Fruit fly (Drosophila melanogaster): Measurements from ENCODE around the gene CG2233.
A peak's percentile ranks its signal among the peaks of the same experiment; 100 is the strongest.

CG2233 gene

DNA sequence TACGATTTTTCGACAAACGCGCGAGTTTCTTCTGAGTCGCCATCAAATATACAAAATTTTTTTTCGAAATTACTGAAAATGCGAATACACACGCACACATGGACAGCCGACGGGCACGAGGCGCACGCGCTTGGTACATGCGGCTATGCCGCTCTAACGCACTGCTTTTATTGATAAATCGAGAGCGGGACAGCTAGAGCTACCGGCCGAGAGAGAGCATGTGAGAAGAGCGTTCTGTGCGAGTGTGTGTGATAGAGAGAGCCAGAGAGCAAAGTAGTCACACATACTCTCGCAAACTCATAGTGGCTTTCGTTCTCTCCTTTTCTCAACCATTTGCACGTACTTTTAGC, 23.6 kb upstream of the CG2233 start:
- no peak for TF ChIP-seq CG34406 (GFP tag; optimal IDR thresholded peaks at IDR 0.05)
- peak; percentile 15 for TF ChIP-seq Sox102F (GFP tag; optimal IDR thresholded peaks at IDR 0.05)
- TF ChIP-seq ss (GFP tag; optimal IDR thresholded peaks at IDR 0.05), result peak; percentile 1 to 38
- peak; percentile 27 for TF ChIP-seq fkh (GFP tag; optimal IDR thresholded peaks at IDR 0.05)
- TF ChIP-seq CG15336 (GFP tag; IDR thresholded peaks at IDR 0.05), result peak; percentile 54; the same call in 1 of the 2 replicates
- TF ChIP-seq CG32006 (GFP tag; optimal IDR thresholded peaks at IDR 0.05), result peak; percentile 8
- TF ChIP-seq esn (GFP tag; optimal IDR thresholded peaks at IDR 0.05), result no peak
- TF ChIP-seq CG6163 (GFP tag; IDR thresholded peaks at IDR 0.05), result peak; percentile 75
- peak; percentile 62 for TF ChIP-seq Eip93F (GFP tag; optimal IDR thresholded peaks at IDR 0.05)
- no peak for TF ChIP-seq Blimp-1 (GFP tag; optimal IDR thresholded peaks at IDR 0.05)
- peak; percentile 16 for TF ChIP-seq CG1621 (tag; optimal IDR thresholded peaks at IDR 0.05)
- TF ChIP-seq CG8319 (GFP tag; optimal IDR thresholded peaks at IDR 0.05), result no peak
- peak; percentile 61 for TF ChIP-seq svp (GFP tag)
- peak; percentile 15 for TF ChIP-seq CG6808 (GFP tag; optimal IDR thresholded peaks at IDR 0.05)
- peak; percentile 29; the same call in 1 of the 3 replicates for TF ChIP-seq eg (GFP tag; IDR thresholded peaks at IDR 0.05)
- TF ChIP-seq Eip78C (GFP tag), result peak; percentile 82

DNA sequence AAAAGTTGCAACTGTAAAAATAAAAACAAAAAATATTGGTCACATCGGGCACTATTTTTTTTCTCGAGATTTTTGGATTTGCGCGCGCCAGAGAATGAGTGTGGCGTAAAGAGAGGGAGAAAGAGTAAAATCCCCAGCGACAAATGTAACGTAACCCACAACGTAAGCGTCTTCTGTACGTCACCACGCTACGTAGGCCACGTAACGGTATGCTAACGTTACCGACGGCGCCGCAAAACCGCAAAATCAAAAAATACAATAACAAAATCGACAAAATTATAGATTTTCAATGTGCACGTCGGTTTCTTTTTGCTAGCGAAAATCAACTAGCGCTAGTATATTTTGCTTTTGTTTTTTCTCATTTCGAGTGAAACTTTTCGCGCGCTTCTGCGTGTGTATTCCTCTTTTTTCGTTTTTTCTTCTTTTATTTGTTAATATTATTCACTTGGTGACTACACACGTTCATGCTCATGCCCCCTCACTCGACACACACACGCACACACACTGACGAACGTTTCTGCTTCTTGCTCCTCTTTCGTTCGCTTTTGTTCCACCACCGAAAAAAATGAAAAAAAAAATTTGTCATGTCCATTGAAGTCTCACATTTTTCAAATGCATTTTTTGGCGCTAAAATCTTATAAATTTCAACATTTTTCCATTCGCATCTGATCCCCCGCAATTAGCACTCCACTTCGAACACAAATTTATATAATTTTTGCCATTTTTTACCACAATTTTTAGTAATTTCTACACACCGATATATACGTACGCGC, 23.0 kb upstream of the CG2233 start:
- TF ChIP-seq CG32006 (GFP tag; optimal IDR thresholded peaks at IDR 0.05) (peak; percentile 12), CG15336 (GFP tag; IDR thresholded peaks at IDR 0.05) (no peak), Lpt (GFP tag; optimal IDR thresholded peaks at IDR 0.05) (no peak), Ets21C (GFP tag; optimal IDR thresholded peaks at IDR 0.05) (no peak), pdm3 (GFP tag; optimal IDR thresholded peaks at IDR 0.05) (peak; percentile 21), CG3032 (tag; optimal IDR thresholded peaks at IDR 0.05) (no peak), Smox (GFP tag; optimal IDR thresholded peaks at IDR 0.05) (no peak), OdsH (GFP tag; optimal IDR thresholded peaks at IDR 0.05) (no peak), CG10669 (GFP tag; optimal IDR thresholded peaks at IDR 0.05) (no peak), Met (GFP tag; optimal IDR thresholded peaks at IDR 0.05) (peak; percentile 1), fd85E (GFP tag; optimal IDR thresholded peaks at IDR 0.05) (no peak), CG16779 (tag; optimal IDR thresholded peaks at IDR 0.05) (no peak), achi (GFP tag; optimal IDR thresholded peaks at IDR 0.05) (no peak), acj6 (GFP tag; optimal IDR thresholded peaks at IDR 0.05) (no peak), CG6808 (GFP tag; optimal IDR thresholded peaks at IDR 0.05) (no peak), CG9139 (GFP tag; optimal IDR thresholded peaks at IDR 0.05) (no peak), topi (GFP tag; optimal IDR thresholded peaks at IDR 0.05) (no peak), CG7368 (GFP tag; optimal IDR thresholded peaks at IDR 0.05) (no peak), CG10631 (GFP tag; optimal IDR thresholded peaks at IDR 0.05) (no peak), CG4318 (GFP tag; optimal IDR thresholded peaks at IDR 0.05) (no peak), esn (GFP tag; optimal IDR thresholded peaks at IDR 0.05) (no peak), cyc (GFP tag; optimal IDR thresholded peaks at IDR 0.05) (no peak), svp (GFP tag) (peak; percentile 84), Hr38 (GFP tag; optimal IDR thresholded peaks at IDR 0.05) (no peak), fd59A (GFP tag; optimal IDR thresholded peaks at IDR 0.05) (no peak), CG6854 (GFP tag; optimal IDR thresholded peaks at IDR 0.05) (no peak), dac (GFP tag; optimal IDR thresholded peaks at IDR 0.05) (no peak), Eip93F (GFP tag; optimal IDR thresholded peaks at IDR 0.05) (no peak), Sox15 (GFP tag; optimal IDR thresholded peaks at IDR 0.05) (no peak), Sox14 (GFP tag; optimal IDR thresholded peaks at IDR 0.05) (peak; percentile 51), eg (GFP tag; IDR thresholded peaks at IDR 0.05) (no peak), CG8319 (GFP tag; optimal IDR thresholded peaks at IDR 0.05) (no peak), Eip75B (GFP tag; optimal IDR thresholded peaks at IDR 0.05) (no peak), Blimp-1 (GFP tag; optimal IDR thresholded peaks at IDR 0.05) (no peak), CG11294 (GFP tag; IDR thresholded peaks at IDR 0.05) (no peak), CG6276 (GFP tag; optimal IDR thresholded peaks at IDR 0.05) (no peak), Hr39 (GFP tag; optimal IDR thresholded peaks at IDR 0.05) (no peak), spab (GFP tag; optimal IDR thresholded peaks at IDR 0.05) (no peak), CG11902 (GFP tag; optimal IDR thresholded peaks at IDR 0.05) (no peak), ss (GFP tag; optimal IDR thresholded peaks at IDR 0.05) (peak in 1 of 2 experiments; percentile 17), CG1621 (tag; optimal IDR thresholded peaks at IDR 0.05) (no peak), Ets96B (tag; optimal IDR thresholded peaks at IDR 0.05) (no peak), CG31627 (GFP tag; optimal IDR thresholded peaks at IDR 0.05) (no peak)
